Worm (Caenorhabditis elegans) whole organism, young adult: ENCODE measurements around the gene cct-3.

ENCODE experiments used
- C06A6.2 ChIP-seq: fragments of 200-800 bp; sonication (Bioruptor generic); conservative IDR thresholded peaks from 2 replicates; pipeline ENCODE4 v1.3.6; 2022; ENCODE audit warnings: missing genetic modification characterization, missing compliant biosample characterization
- Y53F4B.3 ChIP-seq: fragments of 200-800 bp; sonication (Bioruptor generic); IDR thresholded peaks from 2 replicates; pipeline ENCODE4 v1.3.6; 2022; ENCODE audit warnings: missing genetic modification reagents, missing genetic modification characterization, missing compliant biosample characterization
- dpff-1 ChIP-seq: sonication (generic microtip); optimal IDR thresholded peaks from 2 replicates; lab custom pipeline; 2017; ENCODE audit warnings: mild to moderate bottlenecking, missing genetic modification characterization, missing compliant biosample characterization
- efl-1 ChIP-seq: fragments of 150-350 bp; optimal IDR thresholded peaks from 2 replicates; lab custom pipeline; 2014; ENCODE audit warnings: missing biosample characterization, missing genetic modification reagents, missing genetic modification characterization
- fkh-3 ChIP-seq: sonication (generic microtip); optimal IDR thresholded peaks from 2 replicates; lab custom pipeline; 2016; ENCODE audit warnings: mild to moderate bottlenecking, missing genetic modification characterization, missing compliant biosample characterization
- him-1 ChIP-seq: sonication (generic microtip); optimal IDR thresholded peaks from 2 replicates; lab custom pipeline; 2016; ENCODE audit warnings: missing genotype, missing genetic modification reagents, missing genetic modification characterization, missing compliant biosample characterization
- lin-54 ChIP-seq: fragments of 200-800 bp; sonication (Bioruptor generic); optimal IDR thresholded peaks from 2 replicates; lab custom pipeline; 2018; ENCODE audit warnings: mild to moderate bottlenecking, missing genetic modification characterization, missing compliant biosample characterization
- madf-8 ChIP-seq: fragments of 200-800 bp; sonication (Bioruptor generic); conservative IDR thresholded peaks from 2 replicates; pipeline ENCODE4 v1.3.6; 2022; ENCODE audit warnings: missing genetic modification reagents, missing genetic modification characterization, missing compliant biosample characterization
- pbrm-1 ChIP-seq: fragments of 200-800 bp; sonication (Bioruptor generic); IDR thresholded peaks from 2 replicates; pipeline ENCODE4 v1.3.6; 2022; ENCODE audit warnings: missing genetic modification reagents, missing genetic modification characterization, missing compliant biosample characterization
- repo-1 ChIP-seq: sonication (generic microtip); optimal IDR thresholded peaks from 2 replicates; lab custom pipeline; 2017; ENCODE audit warnings: mild to moderate bottlenecking, missing genetic modification characterization, missing compliant biosample characterization
- snpc-4 ChIP-seq, 5 experiments: fragments of 150-350 bp in 1 of 5; sonication (generic microtip) in 4 of 5; optimal IDR thresholded peaks; 2 replicates each; lab custom pipeline; 2014 to 2018; ENCODE audit warnings: missing genetic modification characterization in 5 of 5, missing biosample characterization in 3 of 5, antibody characterized with exemption in 2 of 5, mild to moderate bottlenecking in 2 of 5, missing compliant biosample characterization in 2 of 5, missing genotype in 2 of 5, moderate library complexity in 2 of 5, missing genetic modification reagents in 1 of 5
- tbp1 ChIP-seq: fragments of 200-800 bp; sonication (Bioruptor generic); optimal IDR thresholded peaks from 2 replicates; lab custom pipeline; 2018; ENCODE audit warnings: mild to moderate bottlenecking, missing genetic modification characterization, missing compliant biosample characterization
- ztf-26 ChIP-seq: sonication (generic microtip); optimal IDR thresholded peaks from 2 replicates; lab custom pipeline; 2017; ENCODE audit warnings: missing genetic modification characterization, missing compliant biosample characterization

DNA sequence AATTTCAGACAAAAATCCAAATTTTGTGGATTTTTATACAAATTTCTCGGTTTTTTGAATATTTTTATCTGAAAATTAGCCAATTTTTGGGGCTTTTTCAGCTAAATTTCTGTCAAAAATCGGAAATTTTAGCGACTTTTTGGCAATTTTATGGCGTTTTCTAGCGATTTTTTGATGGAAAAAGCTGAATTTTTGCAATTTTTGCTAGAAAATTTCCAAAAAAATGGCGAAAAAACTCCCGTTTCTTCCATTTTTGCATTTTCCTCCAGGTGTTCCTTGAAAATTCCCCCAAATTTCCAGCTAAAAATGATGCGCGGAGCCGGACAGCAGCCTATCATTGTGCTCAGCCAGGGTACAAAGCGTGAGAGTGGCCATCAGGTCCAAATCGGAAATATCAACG is at the start of gene cct-3:
- TF ChIP-seq efl-1 (GFP tag; lab: Kevin White, UChicago) (no peak), madf-8 (GFP tag; lab: Robert Waterston, UW) (no peak), Y53F4B.3 (GFP tag; lab: Robert Waterston, UW) (no peak), fkh-3 (tag; lab: Kevin White, UChicago) (no peak), repo-1 (no peak), dpff-1 (no peak), him-1 (tag; lab: Kevin White, UChicago) (no peak), ztf-26 (no peak), lin-54 (GFP tag; lab: Kevin White, UChicago) (no peak), snpc-4 (GFP tag; optimal IDR thresholded peaks at IDR 0.05; lab: Kevin White, UChicago) (no peak), snpc-4 (tag; optimal IDR thresholded peaks at IDR 0.05; lab: Kevin White, UChicago) (no peak), C06A6.2 (GFP tag; lab: Robert Waterston, UW) (no peak), tbp1 (GFP tag; lab: Kevin White, UChicago) (no peak), pbrm-1 (GFP tag; lab: Robert Waterston, UW) (no peak)
